Worm (Caenorhabditis elegans) whole organism, late embryonic: Measurements from ENCODE around the gene acdh-10.

ENCODE experiments used
- ceh-22 ChIP-seq: sonication (generic microtip); optimal IDR thresholded peaks from 2 replicates; lab custom pipeline; 2017; ENCODE audit warnings: missing biosample characterization, missing genetic modification characterization
- ceh-30 ChIP-seq: fragments of 150-350 bp; optimal IDR thresholded peaks from 2 replicates; lab custom pipeline; 2014; ENCODE audit warnings: missing biosample characterization, missing genetic modification characterization
- ceh-9 ChIP-seq: sonication (generic microtip); optimal IDR thresholded peaks from 2 replicates; lab custom pipeline; 2016; ENCODE audit warnings: mild to moderate bottlenecking, missing genetic modification characterization, inconsistent platforms, missing compliant biosample characterization
- eyg-1 ChIP-seq: sonication (generic microtip); optimal IDR thresholded peaks from 2 replicates; lab custom pipeline; 2016; ENCODE audit warnings: missing genotype, missing genetic modification characterization, missing compliant biosample characterization
- hlh-15 ChIP-seq: sonication (generic microtip); optimal IDR thresholded peaks from 2 replicates; lab custom pipeline; 2016; ENCODE audit warnings: missing genetic modification characterization, missing compliant biosample characterization
- nhr-11 ChIP-seq: fragments of 150-350 bp; optimal IDR thresholded peaks from 2 replicates; lab custom pipeline; 2014; ENCODE audit warnings: missing biosample characterization, missing genetic modification characterization
- pax-1 ChIP-seq: fragments of 150-350 bp; optimal IDR thresholded peaks from 2 replicates; lab custom pipeline; 2014; ENCODE audit warnings: missing biosample characterization, missing genetic modification characterization
- pha-4 ChIP-seq: fragments of 150-350 bp; optimal IDR thresholded peaks from 2 replicates; lab custom pipeline; 2018; ENCODE audit warnings: missing biosample characterization, missing genetic modification reagents, missing genetic modification characterization
- rnt-1 ChIP-seq: sonication (generic microtip); optimal IDR thresholded peaks from 2 replicates; lab custom pipeline; 2016; ENCODE audit warnings: missing genetic modification characterization, missing compliant biosample characterization
- tbx-7 ChIP-seq: sonication (generic microtip); optimal IDR thresholded peaks from 2 replicates; lab custom pipeline; 2016; ENCODE audit warnings: missing genotype, missing genetic modification characterization, missing compliant biosample characterization

DNA sequence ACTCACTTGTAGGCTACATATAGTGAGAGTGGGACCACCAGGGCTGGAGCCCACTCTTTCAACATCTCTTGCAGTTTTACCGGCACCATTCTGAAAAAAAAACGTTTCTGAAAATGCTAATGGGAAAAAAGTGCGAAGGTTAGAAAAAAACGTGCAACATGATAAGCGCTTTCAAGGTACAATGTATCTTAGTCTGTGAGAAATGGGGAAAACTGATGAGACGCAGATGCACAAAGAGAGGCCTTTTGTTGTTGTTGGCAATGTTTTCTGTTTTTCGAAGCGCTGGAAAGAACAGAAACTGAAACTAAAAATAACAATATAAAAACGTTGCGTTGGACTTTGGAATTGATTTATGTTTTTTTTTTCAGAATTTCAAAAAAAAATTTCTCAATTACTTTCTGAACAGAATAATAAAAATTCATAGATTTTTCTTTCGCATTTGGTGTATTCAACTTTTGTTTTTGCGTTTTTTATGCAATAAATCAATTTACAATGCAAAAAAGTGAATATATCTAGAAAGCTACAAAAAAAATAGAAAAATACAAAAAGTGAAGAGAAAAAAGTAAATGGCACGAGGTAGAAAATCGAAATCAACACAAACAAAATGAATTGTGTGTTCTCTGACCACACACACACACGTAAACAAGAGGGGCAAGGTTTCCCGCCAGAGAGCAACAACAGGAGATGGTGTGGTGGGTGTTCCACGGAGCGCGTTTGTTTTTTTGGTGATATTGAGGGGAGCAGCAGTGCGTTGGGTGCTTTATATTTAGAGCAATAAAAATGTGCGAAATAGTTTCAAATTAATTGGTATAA lies 21.3 kb upstream of the acdh-10 start, which contains the start of gene dhs-30:
- TF ChIP-seq nhr-11 (tag; lab: Kevin White, UChicago): no peak
- TF ChIP-seq eyg-1: no peak
- no peak for TF ChIP-seq ceh-22 (tag; lab: Kevin White, UChicago)
- TF ChIP-seq pax-1 (tag; lab: Kevin White, UChicago): no peak
- TF ChIP-seq tbx-7 (tag; lab: Kevin White, UChicago): no peak
- TF ChIP-seq ceh-9: no peak
- TF ChIP-seq hlh-15 (tag; lab: Kevin White, UChicago): no peak
- TF ChIP-seq pha-4 (tag; lab: Kevin White, UChicago): no peak
- TF ChIP-seq ceh-30 (tag; lab: Kevin White, UChicago): no peak
- TF ChIP-seq rnt-1 (tag; lab: Kevin White, UChicago): no peak
